Worm (Caenorhabditis elegans): ENCODE results near the gene F19G12.3.

Gene F19G12.3

DNA sequence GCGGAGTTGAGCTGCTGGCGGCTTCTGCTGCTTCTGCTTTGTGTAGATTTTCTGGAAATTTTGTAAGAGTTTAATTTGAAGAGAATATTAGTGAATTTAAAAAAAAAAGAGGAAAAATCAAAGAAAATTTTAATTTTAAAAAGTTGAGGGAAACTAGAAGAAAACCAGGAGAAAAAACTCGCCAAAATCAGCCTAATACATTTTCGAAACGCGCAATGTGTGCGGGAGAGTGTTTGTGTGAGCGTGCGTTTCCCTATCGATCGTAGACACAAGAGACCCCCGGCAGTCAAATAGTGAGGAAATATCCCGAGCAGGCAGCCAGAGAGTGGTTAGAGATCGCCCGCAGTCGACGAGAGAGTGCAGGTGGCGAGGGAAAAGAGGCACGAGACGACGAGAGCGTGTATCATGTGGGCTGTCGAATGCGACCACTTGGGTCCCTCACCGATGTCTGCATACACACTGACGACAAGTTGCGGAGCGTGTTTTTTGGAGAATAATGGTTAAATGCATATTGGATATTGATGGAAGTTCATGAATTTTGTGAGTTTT lies 22.1 kb downstream of the F19G12.3 start, which contains the start of gene zfp-3 (continued):
- TF ChIP-seq blmp-1 (tag; optimal IDR thresholded peaks at IDR 0.05) (peak; percentile 61), unc-86 (tag; optimal IDR thresholded peaks at IDR 0.05) (peak; percentile 96), lin-14 (GFP tag; optimal IDR thresholded peaks at IDR 0.05) (peak; percentile 99), nhr-20 (tag; optimal IDR thresholded peaks at IDR 0.05) (peak; percentile 99), lin-15B (tag; optimal IDR thresholded peaks at IDR 0.05) (peak; percentile 41), elt-2 (tag; optimal IDR thresholded peaks at IDR 0.05) (peak; percentile 82), snu-23 (GFP tag; optimal IDR thresholded peaks at IDR 0.05) (peak; percentile 99), ceh-63 (GFP tag; optimal IDR thresholded peaks at IDR 0.05) (no peak), nhr-47 (tag; optimal IDR thresholded peaks at IDR 0.05) (peak; percentile 97), ceh-82 (tag; optimal IDR thresholded peaks at IDR 0.05) (peak; percentile 81 to 96 (median 94)), sup-37 (GFP tag; optimal IDR thresholded peaks at IDR 0.05) (peak; percentile 76), fos-1 (tag; optimal IDR thresholded peaks at IDR 0.05) (peak; percentile 95), nhr-71 (tag; optimal IDR thresholded peaks at IDR 0.05) (peak; percentile 99), aha-1 (tag; optimal IDR thresholded peaks at IDR 0.05) (peak; percentile 92), elt-3 (tag; optimal IDR thresholded peaks at IDR 0.05) (peak in 3 of 6 experiments; percentile 26 to 88 (median 82)), nhr-11 (tag; optimal IDR thresholded peaks at IDR 0.05) (peak; percentile 83), unc-130 (tag; optimal IDR thresholded peaks at IDR 0.05) (peak; percentile 55), ama-1 (optimal IDR thresholded peaks at IDR 0.05) (peak; percentile 58), isw-1 (GFP tag; IDR thresholded peaks at IDR 0.05) (peak; percentile 91), fkh-10 (GFP tag; optimal IDR thresholded peaks at IDR 0.05) (peak; percentile 86), mab-9 (GFP tag; IDR thresholded peaks at IDR 0.05) (peak; percentile 87), tlp-1 (tag; optimal IDR thresholded peaks at IDR 0.05) (no peak), skn-1 (tag; optimal IDR thresholded peaks at IDR 0.05) (peak; percentile 99), hpl-2 (GFP tag; optimal IDR thresholded peaks at IDR 0.05) (peak; percentile 81), ceh-90 (tag; optimal IDR thresholded peaks at IDR 0.05) (no peak), ces-1 (GFP tag; optimal IDR thresholded peaks at IDR 0.05) (peak; percentile 16), egl-27 (tag; optimal IDR thresholded peaks at IDR 0.05) (peak; percentile 36 to 90), efl-1 (optimal IDR thresholded peaks at IDR 0.05) (peak; percentile 85 to 96), efl-1 (GFP tag; optimal IDR thresholded peaks at IDR 0.05 in 1 of 2) (peak; percentile 66 to 97), ceh-88 (GFP tag; IDR thresholded peaks at IDR 0.05) (peak; percentile 88), nhr-237 (tag; optimal IDR thresholded peaks at IDR 0.05) (peak; percentile 81), vab-15 (tag; optimal IDR thresholded peaks at IDR 0.05) (peak; percentile 58), pqm-1 (tag; optimal IDR thresholded peaks at IDR 0.05) (peak; percentile 54), jun-1 (tag; optimal IDR thresholded peaks at IDR 0.05) (peak; percentile 96), ztf-11 (tag; optimal IDR thresholded peaks at IDR 0.05) (peak in 1 of 2 experiments; percentile 86), egl-13 (tag; optimal IDR thresholded peaks at IDR 0.05) (peak; percentile 91), lin-39 (tag; optimal IDR thresholded peaks at IDR 0.05) (peak; percentile 64), unc-98 (GFP tag; IDR thresholded peaks at IDR 0.05) (peak; percentile 69), nhr-84 (tag; optimal IDR thresholded peaks at IDR 0.05) (no peak), Y116A8C.19 (tag; optimal IDR thresholded peaks at IDR 0.05; ENCODE audit: borderline replicate concordance) (no peak), nhr-90 (tag; optimal IDR thresholded peaks at IDR 0.05; ENCODE audit: poor library complexity) (peak; percentile 95), fkh-4 (tag; optimal IDR thresholded peaks at IDR 0.05; ENCODE audit: borderline replicate concordance) (peak; percentile 35), unc-62 (GFP tag; optimal IDR thresholded peaks at IDR 0.05) (peak; percentile 59)

DNA sequence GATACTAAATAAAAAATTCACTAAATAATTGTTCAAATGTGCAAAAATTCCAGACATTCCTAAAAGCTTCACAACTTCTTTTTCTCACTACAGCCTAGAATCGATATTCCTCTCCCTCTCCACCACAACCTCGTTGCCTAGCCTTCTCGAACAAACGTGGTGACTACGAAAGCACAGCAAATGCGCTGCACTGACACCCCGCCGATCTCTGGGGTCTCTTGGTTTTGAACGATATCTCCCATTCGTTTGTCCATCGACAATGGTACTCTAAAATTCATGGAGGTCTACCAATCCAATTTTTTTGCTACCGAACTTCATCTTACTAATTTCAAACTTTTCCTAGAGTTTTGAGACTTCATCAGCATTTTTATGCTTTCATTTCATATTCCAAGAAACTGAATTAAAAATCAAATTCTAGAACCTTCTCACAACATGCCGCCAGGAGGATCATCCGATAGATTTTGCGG lies 25.8 kb downstream of the F19G12.3 start, which contains the start of gene W05H7.1:
TSS of gene W05H7.1 (plus strand) at position 417 of the 467 bp plus-strand sequence.
- peak; percentile 48 for TF ChIP-seq nhr-20 (tag; optimal IDR thresholded peaks at IDR 0.05)
- peak; percentile 67 for TF ChIP-seq C16A3.4 (tag; optimal IDR thresholded peaks at IDR 0.05)
- no peak for TF ChIP-seq isw-1 (GFP tag; IDR thresholded peaks at IDR 0.05)
- TF ChIP-seq nhr-90 (tag; optimal IDR thresholded peaks at IDR 0.05; ENCODE audit: poor library complexity) = no peak
- TF ChIP-seq elt-2 (tag; optimal IDR thresholded peaks at IDR 0.05) = no peak
- TF ChIP-seq lin-35 (GFP tag; optimal IDR thresholded peaks at IDR 0.05) = peak; percentile 16 to 50
- TF ChIP-seq elt-3 (tag; optimal IDR thresholded peaks at IDR 0.05) = no peak
- TF ChIP-seq nhr-71 (tag; optimal IDR thresholded peaks at IDR 0.05) = peak; percentile 46
- TF ChIP-seq lsy-2 (tag; optimal IDR thresholded peaks at IDR 0.05) = peak in 1 of 2 experiments; percentile 59
- TF ChIP-seq nhr-47 (tag; optimal IDR thresholded peaks at IDR 0.05) = peak; percentile 32
- no peak for TF ChIP-seq sox-4 (tag; optimal IDR thresholded peaks at IDR 0.05)
- TF ChIP-seq irx-1 (tag; optimal IDR thresholded peaks at IDR 0.05) = peak; percentile 2
- no peak for TF ChIP-seq nhr-76 (tag; optimal IDR thresholded peaks at IDR 0.05)
- peak; percentile 67 for TF ChIP-seq snu-23 (GFP tag; optimal IDR thresholded peaks at IDR 0.05)
- peak in 2 of 3 experiments; percentile 19 to 22 for TF ChIP-seq ceh-82 (tag; optimal IDR thresholded peaks at IDR 0.05)
- peak; percentile 62 for TF ChIP-seq skn-1 (tag; optimal IDR thresholded peaks at IDR 0.05)
- TF ChIP-seq egl-13 (tag; optimal IDR thresholded peaks at IDR 0.05) = no peak
- no peak for TF ChIP-seq hlh-4 (tag; optimal IDR thresholded peaks at IDR 0.05)
- TF ChIP-seq Y116A8C.19 (tag; optimal IDR thresholded peaks at IDR 0.05; ENCODE audit: borderline replicate concordance) = no peak
- TF ChIP-seq dpl-1 (GFP tag; optimal IDR thresholded peaks at IDR 0.05) = peak in 2 of 3 experiments; percentile 12 to 13
- peak; percentile 51 for TF ChIP-seq unc-86 (tag; optimal IDR thresholded peaks at IDR 0.05)

All from whole organism, L1 larva.